Worm (Caenorhabditis elegans): ENCODE data around the gene F41H10.12.

DNA sequence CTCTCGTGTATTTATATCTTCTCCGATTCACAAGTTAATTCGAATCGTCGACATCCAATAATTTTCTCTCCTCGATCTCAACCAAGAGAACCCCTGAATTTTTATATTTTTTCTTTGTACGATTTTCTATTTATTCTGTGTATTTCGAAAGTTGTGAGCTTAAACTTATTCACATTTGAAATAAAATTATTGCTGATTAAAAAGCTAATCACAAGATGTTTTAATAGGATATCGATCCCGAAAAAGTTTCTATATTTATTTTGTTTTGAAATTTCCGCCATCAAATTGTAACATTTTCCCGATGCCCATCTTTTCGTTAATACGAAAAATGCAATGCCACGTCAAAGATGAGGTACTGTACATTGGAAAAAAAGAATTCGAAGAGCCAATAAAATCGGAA, 11.6 kb downstream of the F41H10.12 start, which contains the start of gene ZK616.3:
- no peak for TF ChIP-seq dpl-1 (GFP tag; optimal IDR thresholded peaks at IDR 0.05)
- no peak for TF ChIP-seq ama-1 (optimal IDR thresholded peaks at IDR 0.05)
- TF ChIP-seq ama-1 (GFP tag; optimal IDR thresholded peaks at IDR 0.05) = no peak
- no peak for TF ChIP-seq ceh-58 (GFP tag; IDR thresholded peaks at IDR 0.05)
- no peak for TF ChIP-seq C06A6.2 (GFP tag; conservative IDR thresholded peaks at IDR 0.05)
- TF ChIP-seq F57C9.4 (tag; optimal IDR thresholded peaks at IDR 0.05) = no peak
- TF ChIP-seq F39B2.1 (GFP tag; IDR thresholded peaks at IDR 0.05) = no peak
- no peak for TF ChIP-seq nfya-1 (tag; optimal IDR thresholded peaks at IDR 0.05; ENCODE audit: borderline replicate concordance, insufficient read depth)

Data from whole organism, young adult.